Worm (Caenorhabditis elegans): ENCODE data around the gene rrsr-1.

Gene rrsr-1

ce11 chrV:14423268-14423667 is 1.5 kb downstream of the rrsr-1 start, which contains the start of gene rpoa-12 (continued):
- TF ChIP-seq attf-3 (GFP tag; conservative IDR thresholded peaks at IDR 0.05) (no peak), F33H1.4 (GFP tag; IDR thresholded peaks at IDR 0.05) (no peak), ceh-40 (GFP tag; IDR thresholded peaks at IDR 0.05) (no peak), nfya-1 (tag; optimal IDR thresholded peaks at IDR 0.05; ENCODE audit: borderline replicate concordance, insufficient read depth) (no peak), F52B5.7 (tag; optimal IDR thresholded peaks at IDR 0.05) (no peak), let-526 (GFP tag; IDR thresholded peaks at IDR 0.05) (no peak), let-607 (tag; optimal IDR thresholded peaks at IDR 0.05) (no peak), unc-130 (GFP tag; optimal IDR thresholded peaks at IDR 0.05) (peak; percentile 8), pha-4 (tag; optimal IDR thresholded peaks at IDR 0.05) (no peak), tbx-9 (tag; optimal IDR thresholded peaks at IDR 0.05; ENCODE audit: borderline replicate concordance) (no peak), F23B12.7 (tag; optimal IDR thresholded peaks at IDR 0.05; ENCODE audit: insufficient read depth) (no peak), xnd-1 (tag; optimal IDR thresholded peaks at IDR 0.05) (no peak), hsf-1 (GFP tag; IDR thresholded peaks at IDR 0.05) (0 out of 2 replicates have a peak, but pooled peaks have one; percentile 38), akir-1 (GFP tag; optimal IDR thresholded peaks at IDR 0.05) (no peak), ztf-18 (tag; optimal IDR thresholded peaks at IDR 0.05) (peak; percentile 5), ceh-100 (GFP tag; IDR thresholded peaks at IDR 0.05) (peak; percentile 88), K12H6.12 (tag; optimal IDR thresholded peaks at IDR 0.05) (peak; percentile 17), nhr-179 (tag; optimal IDR thresholded peaks at IDR 0.05) (no peak), C17E4.6 (GFP tag; IDR thresholded peaks at IDR 0.05) (no peak), ceh-27 (GFP tag; optimal IDR thresholded peaks at IDR 0.05) (peak; percentile 39), ama-1 (optimal IDR thresholded peaks at IDR 0.05) (no peak), ama-1 (GFP tag; optimal IDR thresholded peaks at IDR 0.05) (no peak), ekl-4 (GFP tag; IDR thresholded peaks at IDR 0.05) (0 out of 2 replicates have a peak, but pooled peaks have one; percentile 34), F37B4.10 (GFP tag; IDR thresholded peaks at IDR 0.05) (no peak), sptf-2 (GFP tag; optimal IDR thresholded peaks at IDR 0.05) (no peak), ceh-79 (tag; optimal IDR thresholded peaks at IDR 0.05) (no peak), ztf-26 (tag; optimal IDR thresholded peaks at IDR 0.05) (no peak), ztf-25 (GFP tag; IDR thresholded peaks at IDR 0.05) (0 out of 2 replicates have a peak, but pooled peaks have one; percentile 23), mcd-1 (GFP tag; IDR thresholded peaks at IDR 0.05) (peak; percentile 42; the same call in 1 of the 2 replicates), lin-26 (GFP tag; IDR thresholded peaks at IDR 0.05) (no peak), madf-3 (GFP tag; IDR thresholded peaks at IDR 0.05) (no peak), sdz-38 (tag; optimal IDR thresholded peaks at IDR 0.05) (no peak), Y53F4B.3 (GFP tag; IDR thresholded peaks at IDR 0.05) (no peak), cebp-1 (GFP tag; IDR thresholded peaks at IDR 0.05) (no peak), cebp-1 (tag; optimal IDR thresholded peaks at IDR 0.05) (no peak)

ce11 chrV:14422317-14422716 is 2.5 kb downstream of the rrsr-1 start, which contains the start of gene pas-1:
TSS of gene pas-1 (minus strand) at chrV:14422618.
- TF ChIP-seq fkh-3 (tag; optimal IDR thresholded peaks at IDR 0.05) (no peak), atf-7 (tag; optimal IDR thresholded peaks at IDR 0.05) (no peak), let-526 (GFP tag; IDR thresholded peaks at IDR 0.05) (no peak), F52B5.7 (tag; optimal IDR thresholded peaks at IDR 0.05) (no peak), ztf-28 (GFP tag; IDR thresholded peaks at IDR 0.05) (no peak), unc-62 (GFP tag; optimal IDR thresholded peaks at IDR 0.05) (no peak), madf-3 (GFP tag; IDR thresholded peaks at IDR 0.05) (peak; percentile 74; the same call in 1 of the 2 replicates), nhr-90 (tag; optimal IDR thresholded peaks at IDR 0.05) (no peak), chd-7 (tag; optimal IDR thresholded peaks at IDR 0.05) (peak; percentile 57), madf-6 (GFP tag; IDR thresholded peaks at IDR 0.05) (peak; percentile 49), F37B4.10 (GFP tag; IDR thresholded peaks at IDR 0.05) (no peak), snpc-1.1 (tag; optimal IDR thresholded peaks at IDR 0.05; ENCODE audit: insufficient read depth) (no peak), lsy-27 (tag; optimal IDR thresholded peaks at IDR 0.05; ENCODE audit: borderline replicate concordance, insufficient read depth) (no peak), ceh-79 (tag; optimal IDR thresholded peaks at IDR 0.05) (no peak), mel-28 (tag; optimal IDR thresholded peaks at IDR 0.05; ENCODE audit: borderline replicate concordance) (no peak), gei-17 (GFP tag; optimal IDR thresholded peaks at IDR 0.05) (no peak), ama-1 (optimal IDR thresholded peaks at IDR 0.05) (no peak), ama-1 (GFP tag; optimal IDR thresholded peaks at IDR 0.05) (no peak), dpff-1 (tag; optimal IDR thresholded peaks at IDR 0.05) (no peak), snpc-3.4 (tag; optimal IDR thresholded peaks at IDR 0.05) (no peak), xnd-1 (tag; optimal IDR thresholded peaks at IDR 0.05) (no peak), aptf-2 (GFP tag; conservative IDR thresholded peaks at IDR 0.05) (no peak)
